Fruit fly (Drosophila melanogaster) whole organism, embryonic: Measurements from ENCODE around the gene CG43448.

Experiments used
- Aef1 ChIP-seq: fragments of 200-800 bp; sonication (Bioruptor generic); IDR thresholded peaks from 3 replicates; pipeline ENCODE4 v1.3.6; 2022; ENCODE audit warnings: missing biosample characterization, missing genetic modification characterization
- BEAF-32 ChIP-seq: fragments of 200-800 bp; sonication (Bioruptor generic); optimal IDR thresholded peaks from 3 replicates; lab custom pipeline; 2017; ENCODE audit warnings: missing biosample characterization, missing genetic modification characterization, mild to moderate bottlenecking, moderate library complexity, missing genetic modification reagents
- Bgb ChIP-seq: fragments of 200-800 bp; sonication (Bioruptor generic); IDR thresholded peaks from 2 replicates; pipeline ENCODE4 v1.3.6; 2022; ENCODE audit warnings: missing biosample characterization, missing genetic modification characterization; ENCODE audit not compliant: partially characterized antibody
- CG11696 ChIP-seq: fragments of 200-800 bp; sonication (Bioruptor generic); IDR thresholded peaks from 2 replicates; pipeline ENCODE4 v1.3.6; 2022; ENCODE audit warnings: missing biosample characterization, missing genetic modification characterization
- CG14014 ChIP-seq: fragments of 200-800 bp; sonication (Bioruptor generic); IDR thresholded peaks from 2 replicates; pipeline ENCODE4 v1.3.6; 2022; ENCODE audit warnings: missing biosample characterization, missing genetic modification characterization
- CG14050 ChIP-seq: fragments of 200-800 bp; sonication (Bioruptor generic); IDR thresholded peaks from 3 replicates; pipeline ENCODE4 v1.3.6; 2022; ENCODE audit warnings: missing biosample characterization, missing genetic modification characterization
- CG15269 ChIP-seq: fragments of 200-800 bp; sonication (Bioruptor generic); optimal IDR thresholded peaks from 2 replicates; lab custom pipeline; 2018; ENCODE audit warnings: missing biosample characterization, mild to moderate bottlenecking, missing genetic modification characterization, moderate library complexity
- CG15696 ChIP-seq: fragments of 200-800 bp; sonication (Bioruptor generic); optimal IDR thresholded peaks from 2 replicates; lab custom pipeline; 2019; ENCODE audit warnings: missing biosample characterization, mild to moderate bottlenecking, missing genetic modification characterization, moderate library complexity
- CG1603 ChIP-seq: fragments of 200-800 bp; sonication (Bioruptor generic); optimal IDR thresholded peaks from 2 replicates; lab custom pipeline; 2019; ENCODE audit warnings: missing biosample characterization, mild to moderate bottlenecking, missing genetic modification characterization, moderate library complexity
- CG17612 ChIP-seq: fragments of 200-800 bp; sonication (Bioruptor generic); IDR thresholded peaks from 2 replicates; pipeline ENCODE4 v1.3.6; 2022; ENCODE audit warnings: missing biosample characterization, missing genetic modification characterization
- CG18764 ChIP-seq: fragments of 200-800 bp; sonication (Bioruptor generic); optimal IDR thresholded peaks from 3 replicates; lab custom pipeline; 2016; ENCODE audit warnings: missing biosample characterization, missing genetic modification characterization
- CG2129 ChIP-seq: fragments of 200-800 bp; sonication (Bioruptor generic); IDR thresholded peaks from 2 replicates; pipeline ENCODE4 v1.3.6; 2022; ENCODE audit warnings: missing biosample characterization, missing genetic modification characterization; ENCODE audit not compliant: partially characterized antibody
- CG2199 ChIP-seq: fragments of 200-800 bp; sonication (Bioruptor generic); IDR thresholded peaks from 3 replicates; pipeline ENCODE4 v1.3.6; 2022; ENCODE audit warnings: missing biosample characterization, missing genetic modification characterization
- CG31224 ChIP-seq: fragments of 200-800 bp; sonication (Bioruptor generic); IDR thresholded peaks from 2 replicates; pipeline ENCODE4 v1.3.6; 2022; ENCODE audit warnings: missing biosample characterization, missing genetic modification characterization
- CG4328 ChIP-seq: fragments of 200-800 bp; sonication (Bioruptor generic); optimal IDR thresholded peaks from 3 replicates; lab custom pipeline; 2017; ENCODE audit warnings: missing biosample characterization, missing genetic modification reagents, missing genetic modification characterization
- CG4360 ChIP-seq: fragments of 200-800 bp; sonication (Bioruptor generic); IDR thresholded peaks from 2 replicates; pipeline ENCODE4 v1.3.6; 2022; ENCODE audit warnings: missing biosample characterization, missing genetic modification characterization
- CG43689 ChIP-seq: fragments of 200-800 bp; sonication (Bioruptor generic); IDR thresholded peaks from 2 replicates; pipeline ENCODE4 v1.3.6; 2022; ENCODE audit warnings: missing biosample characterization, missing genetic modification characterization
- CG5245 ChIP-seq: fragments of 200-800 bp; sonication (Bioruptor generic); optimal IDR thresholded peaks from 3 replicates; lab custom pipeline; 2016; ENCODE audit warnings: missing biosample characterization, missing genetic modification characterization
- CG8388 ChIP-seq: fragments of 200-800 bp; sonication (Bioruptor generic); optimal IDR thresholded peaks from 2 replicates; lab custom pipeline; 2019; ENCODE audit warnings: missing biosample characterization, mild to moderate bottlenecking, missing genetic modification characterization, moderate library complexity
- CG9727 ChIP-seq: fragments of 200-800 bp; sonication (Bioruptor generic); optimal IDR thresholded peaks from 3 replicates; lab custom pipeline; 2017; ENCODE audit warnings: missing biosample characterization, mild to moderate bottlenecking, missing genetic modification characterization
- Doc3 ChIP-seq: fragments of 200-800 bp; sonication (Bioruptor generic); IDR thresholded peaks from 3 replicates; pipeline ENCODE4 v1.3.6; 2022; ENCODE audit warnings: missing biosample characterization, missing genetic modification characterization; ENCODE audit not compliant: partially characterized antibody
- Gsc ChIP-seq: fragments of 200-800 bp; sonication (Bioruptor generic); IDR thresholded peaks from 2 replicates; pipeline ENCODE4 v1.3.6; 2022; ENCODE audit warnings: missing biosample characterization, missing genetic modification characterization
- HLH54F ChIP-seq: fragments of 200-800 bp; sonication (Bioruptor generic); optimal IDR thresholded peaks from 3 replicates; lab custom pipeline; 2016; ENCODE audit warnings: missing biosample characterization, missing genetic modification characterization
- HmgZ ChIP-seq: fragments of 200-800 bp; sonication (Bioruptor generic); optimal IDR thresholded peaks from 2 replicates; lab custom pipeline; 2018; ENCODE audit warnings: missing biosample characterization, mild to moderate bottlenecking, missing genetic modification characterization
- NK7.1 ChIP-seq: fragments of 200-800 bp; sonication (Bioruptor generic); optimal IDR thresholded peaks from 3 replicates; lab custom pipeline; 2016; ENCODE audit warnings: missing biosample characterization, missing genetic modification characterization
- Nf-YA ChIP-seq: fragments of 200-800 bp; sonication (Bioruptor generic); IDR thresholded peaks from 2 replicates; pipeline ENCODE4 v1.3.6; 2022; ENCODE audit warnings: missing biosample characterization, missing genetic modification characterization
- NfI ChIP-seq: fragments of 200-800 bp; sonication (Bioruptor generic); optimal IDR thresholded peaks from 3 replicates; lab custom pipeline; 2018; ENCODE audit warnings: missing biosample characterization, mild to moderate bottlenecking, missing genetic modification characterization, moderate library complexity
- Xrp1 ChIP-seq: fragments of 200-800 bp; sonication (Bioruptor generic); IDR thresholded peaks from 2 replicates; pipeline ENCODE4 v1.3.6; 2022; ENCODE audit warnings: missing biosample characterization, missing genetic modification characterization
- ac ChIP-seq: fragments of 200-800 bp; sonication (Bioruptor generic); optimal IDR thresholded peaks from 3 replicates; lab custom pipeline; 2017; ENCODE audit warnings: missing biosample characterization, mild to moderate bottlenecking, missing genetic modification characterization
- aop ChIP-seq: fragments of 200-800 bp; sonication (Bioruptor generic); IDR thresholded peaks from 2 replicates; pipeline ENCODE4 v1.3.6; 2022; ENCODE audit warnings: missing biosample characterization, missing genetic modification characterization
- ap ChIP-seq: fragments of 200-800 bp; sonication (Bioruptor generic); IDR thresholded peaks from 2 replicates; pipeline ENCODE4 v1.3.6; 2022; ENCODE audit warnings: missing biosample characterization, missing genetic modification characterization
- ase ChIP-seq: fragments of 200-800 bp; sonication (Bioruptor generic); IDR thresholded peaks from 3 replicates; pipeline ENCODE4 v1.3.6; 2022; ENCODE audit warnings: missing biosample characterization, missing genetic modification characterization
- br ChIP-seq: fragments of >200 bp; optimal IDR thresholded peaks from 2 replicates; lab custom pipeline; 2017
- bsh ChIP-seq, 2 experiments: fragments of 200-800 bp; sonication (Bioruptor generic); optimal IDR thresholded peaks; 2 replicates each; lab custom pipeline; 2017 to 2018; ENCODE audit warnings: mild to moderate bottlenecking in 2 of 2, missing biosample characterization in 2 of 2, missing genetic modification characterization in 2 of 2, moderate library complexity in 1 of 2
- croc ChIP-seq: fragments of 200-800 bp; sonication (Bioruptor generic); conservative IDR thresholded peaks from 3 replicates; pipeline ENCODE4 v1.3.6; 2022; ENCODE audit warnings: missing biosample characterization, missing genetic modification characterization
- dimm ChIP-seq: fragments of 200-800 bp; sonication (Bioruptor generic); IDR thresholded peaks from 2 replicates; pipeline ENCODE4 v1.3.6; 2022; ENCODE audit warnings: missing biosample characterization, missing genetic modification characterization
- dpn ChIP-seq, 2 experiments: fragments of 200-800 bp; sonication (Bioruptor generic); optimal IDR thresholded peaks; 3 replicates each; lab custom pipeline; 2016; ENCODE audit warnings: missing biosample characterization in 2 of 2, missing genetic modification characterization in 2 of 2
- gfzf ChIP-seq: fragments of 200-800 bp; sonication (Bioruptor generic); optimal IDR thresholded peaks from 2 replicates; lab custom pipeline; 2016; ENCODE audit warnings: missing biosample characterization, mild to moderate bottlenecking, missing genetic modification characterization, moderate library complexity
- grn ChIP-seq: fragments of 200-800 bp; sonication (Bioruptor generic); optimal IDR thresholded peaks from 3 replicates; lab custom pipeline; 2017; ENCODE audit warnings: missing biosample characterization, missing genetic modification characterization
- gsb-n ChIP-seq: fragments of 200-800 bp; sonication (Bioruptor generic); optimal IDR thresholded peaks from 3 replicates; lab custom pipeline; 2018; ENCODE audit warnings: missing biosample characterization, mild to moderate bottlenecking, missing genetic modification characterization
- gt ChIP-seq: fragments of 200-800 bp; sonication (Bioruptor generic); IDR thresholded peaks from 2 replicates; pipeline ENCODE4 v1.3.6; 2022; ENCODE audit warnings: missing biosample characterization, missing genetic modification characterization
- ken ChIP-seq: fragments of 200-800 bp; sonication (Bioruptor generic); IDR thresholded peaks from 3 replicates; pipeline ENCODE4 v1.3.6; 2022; ENCODE audit warnings: missing biosample characterization, missing genetic modification characterization
- klu ChIP-seq: fragments of 200-800 bp; sonication (Bioruptor generic); IDR thresholded peaks from 2 replicates; pipeline ENCODE4 v1.3.6; 2022; ENCODE audit warnings: missing biosample characterization, missing genetic modification characterization
- ranshi ChIP-seq: fragments of 200-800 bp; sonication (Bioruptor generic); IDR thresholded peaks from 2 replicates; pipeline ENCODE4 v1.3.6; 2022; ENCODE audit warnings: missing biosample characterization, missing genetic modification characterization
- scrt ChIP-seq: fragments of 200-800 bp; sonication (Bioruptor generic); optimal IDR thresholded peaks from 2 replicates; lab custom pipeline; 2018; ENCODE audit warnings: missing biosample characterization, mild to moderate bottlenecking, missing genetic modification characterization, moderate library complexity
- sima ChIP-seq: fragments of 200-800 bp; sonication (Bioruptor generic); optimal IDR thresholded peaks from 2 replicates; lab custom pipeline; 2016; ENCODE audit warnings: missing biosample characterization, missing genetic modification characterization
- sisA ChIP-seq: fragments of 200-800 bp; sonication (Bioruptor generic); IDR thresholded peaks from 2 replicates; pipeline ENCODE4 v1.3.6; 2022; ENCODE audit warnings: missing biosample characterization, missing genetic modification characterization
- sug ChIP-seq: fragments of 200-800 bp; optimal IDR thresholded peaks from 2 replicates; lab custom pipeline; 2019; ENCODE audit warnings: missing biosample characterization, mild to moderate bottlenecking, missing genetic modification characterization, moderate library complexity
- toy ChIP-seq: fragments of 200-800 bp; sonication (Bioruptor generic); IDR thresholded peaks from 2 replicates; pipeline ENCODE4 v1.3.6; 2022; ENCODE audit warnings: missing biosample characterization, missing genetic modification characterization
- z ChIP-seq: fragments of 200-800 bp; sonication (Bioruptor generic); IDR thresholded peaks from 3 replicates; pipeline ENCODE4 v1.3.6; 2022; ENCODE audit warnings: missing biosample characterization, missing genetic modification characterization

Gene CG43448

DNA sequence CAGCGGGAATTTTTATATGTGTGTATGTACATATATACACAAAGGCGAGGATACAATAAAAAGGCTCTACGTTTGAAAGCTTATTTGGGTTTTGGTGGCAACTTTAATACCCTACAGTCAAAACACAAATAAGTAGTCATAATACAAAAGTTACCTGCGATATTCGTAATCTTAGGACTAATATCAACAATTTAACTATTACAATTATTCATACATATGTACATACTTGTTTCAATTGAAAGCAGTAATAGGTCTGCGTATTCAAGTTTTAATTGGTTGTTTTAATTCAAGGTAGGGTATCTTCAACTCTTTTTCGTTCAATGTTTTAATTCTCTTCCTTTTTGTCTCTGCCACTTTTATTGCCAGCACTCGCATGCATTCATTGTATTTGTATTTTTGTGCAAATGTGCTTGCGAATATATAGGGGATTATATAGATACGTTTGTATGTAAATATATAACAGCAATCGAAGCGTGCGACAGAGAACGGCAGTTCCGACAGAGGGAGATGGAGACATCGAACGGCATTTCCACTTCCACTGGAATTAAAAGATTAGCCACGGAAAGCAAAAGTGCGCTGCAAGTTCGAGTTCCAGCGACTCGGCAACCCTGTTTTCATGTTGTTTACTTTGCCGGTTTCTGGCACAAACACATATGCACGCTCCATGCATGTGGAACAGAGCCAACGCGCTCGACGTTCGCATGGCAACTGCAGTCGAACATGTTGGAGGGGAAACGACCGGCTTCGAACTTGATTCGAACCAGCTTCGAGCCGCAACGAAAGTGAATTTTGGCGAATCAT is 39.1 kb upstream of the CG43448 start (continued):
- TF ChIP-seq CG4328, result no peak
- TF ChIP-seq NfI (GFP tag; lab: Kevin White, UChicago), result peak; percentile 56
- no peak for TF ChIP-seq scrt (GFP tag; lab: Kevin White, UChicago)
- no peak; the same call in 2 of the 3 replicates for TF ChIP-seq z (GFP tag; lab: Robert Waterston, UW)
- no peak for TF ChIP-seq grn (GFP tag; lab: Kevin White, UChicago)
- peak; percentile 72; the same call in 1 of the 3 replicates for TF ChIP-seq CG2199 (GFP tag; lab: Robert Waterston, UW)
- TF ChIP-seq Gsc (GFP tag; lab: Robert Waterston, UW), result no peak
- TF ChIP-seq CG17612, result no peak
- no peak for TF ChIP-seq klu (GFP tag; lab: Robert Waterston, UW)
- peak; percentile 42 for TF ChIP-seq CG15696
- TF ChIP-seq gt (GFP tag; lab: Robert Waterston, UW), result no peak
- peak; percentile 12 for TF ChIP-seq sug (tag; lab: Kevin White, UChicago)
- TF ChIP-seq dpn (GFP tag; optimal IDR thresholded peaks at IDR 0.05; lab: Kevin White, UChicago), result peak; percentile 52 to 67
- TF ChIP-seq sisA (GFP tag; lab: Robert Waterston, UW), result no peak
- peak; percentile 73 for TF ChIP-seq gsb-n
- TF ChIP-seq CG5245 (GFP tag; lab: Kevin White, UChicago), result peak; percentile 55
- no peak for TF ChIP-seq NK7.1 (GFP tag; lab: Kevin White, UChicago)
- peak; percentile 26 for TF ChIP-seq HLH54F (GFP tag; lab: Kevin White, UChicago)
- no peak for TF ChIP-seq br (lab: Kevin White, UChicago)
- TF ChIP-seq aop (GFP tag; lab: Robert Waterston, UW), result 0 out of 2 replicates have a peak, but pooled peaks have one; percentile 44
- TF ChIP-seq dimm (GFP tag; lab: Robert Waterston, UW), result no peak
- TF ChIP-seq bsh (GFP tag; optimal IDR thresholded peaks at IDR 0.05; lab: Kevin White, UChicago), result peak; percentile 54 to 71
- TF ChIP-seq Aef1, result peak; percentile 20; the same call in 1 of the 3 replicates
- no peak for TF ChIP-seq sima
- TF ChIP-seq CG31224 (GFP tag; lab: Robert Waterston, UW), result no peak
- peak; percentile 58; the same call in 1 of the 2 replicates for TF ChIP-seq CG14014
- no peak for TF ChIP-seq CG43689 (GFP tag; lab: Robert Waterston, UW)
- no peak for TF ChIP-seq ap (GFP tag; lab: Robert Waterston, UW)
- TF ChIP-seq CG11696 (GFP tag; lab: Robert Waterston, UW), result no peak
- peak; percentile 69 for TF ChIP-seq ken (GFP tag; lab: Robert Waterston, UW)
- no peak for TF ChIP-seq CG2129 (GFP tag; lab: Robert Waterston, UW)
- peak; percentile 26 for TF ChIP-seq CG18764 (GFP tag; lab: Kevin White, UChicago)
- no peak for TF ChIP-seq Doc3
- TF ChIP-seq HmgZ (tag; lab: Kevin White, UChicago), result no peak
- TF ChIP-seq ranshi, result peak; percentile 48; the same call in 1 of the 2 replicates
- TF ChIP-seq CG1603, result peak; percentile 64
- no peak for TF ChIP-seq ac (GFP tag; lab: Kevin White, UChicago)
- TF ChIP-seq ase (GFP tag; lab: Robert Waterston, UW), result no peak
- peak; percentile 58 for TF ChIP-seq CG4360
- TF ChIP-seq Nf-YA, result peak; percentile 29; the same call in 1 of the 2 replicates
- peak; percentile 23 for TF ChIP-seq CG8388
- TF ChIP-seq Xrp1 (GFP tag; lab: Robert Waterston, UW), result peak; percentile 60
- TF ChIP-seq gfzf (GFP tag; lab: Kevin White, UChicago), result no peak
- 0 out of 3 replicates have a peak, but pooled peaks have one; percentile 14 for TF ChIP-seq CG14050
- TF ChIP-seq croc, result peak; percentile 25; the same call in 2 of the 3 replicates
- TF ChIP-seq toy, result no peak
- peak; percentile 34 for TF ChIP-seq CG9727
- peak; percentile 37 for TF ChIP-seq CG15269 (tag; lab: Kevin White, UChicago)
- no peak for TF ChIP-seq BEAF-32 (GFP tag; lab: Kevin White, UChicago)
- TF ChIP-seq Bgb (GFP tag; lab: Robert Waterston, UW), result no peak
